Fruit fly (Drosophila melanogaster) whole organism, embryonic: ENCODE data around the gene CG31957.
A peak's percentile ranks its signal among the peaks of the same experiment; 100 is the strongest.

ENCODE experiments used
- Aef1 ChIP-seq: fragments of 200-800 bp; sonication (Bioruptor generic); IDR thresholded peaks from 3 replicates; pipeline ENCODE4 v1.3.6; 2022; ENCODE audit warnings: missing biosample characterization, missing genetic modification characterization
- B-H1 ChIP-seq: fragments of 200-800 bp; sonication (Bioruptor generic); IDR thresholded peaks from 3 replicates; pipeline ENCODE4 v1.3.6; 2022; ENCODE audit warnings: missing biosample characterization, missing genetic modification characterization
- B-H2 ChIP-seq: fragments of 200-800 bp; sonication (Bioruptor generic); optimal IDR thresholded peaks from 2 replicates; lab custom pipeline; 2018; ENCODE audit warnings: missing biosample characterization, mild to moderate bottlenecking, missing genetic modification characterization
- CG11085 ChIP-seq: fragments of 200-800 bp; sonication (Bioruptor generic); IDR thresholded peaks from 2 replicates; pipeline ENCODE4 v1.3.6; 2022; ENCODE audit warnings: missing biosample characterization, missing genetic modification characterization
- CG11504 ChIP-seq: fragments of 200-800 bp; sonication (Bioruptor generic); optimal IDR thresholded peaks from 3 replicates; lab custom pipeline; 2019; ENCODE audit warnings: missing biosample characterization, mild to moderate bottlenecking, missing genetic modification characterization, moderate library complexity
- CG12236 ChIP-seq: fragments of 200-800 bp; sonication (Bioruptor generic); optimal IDR thresholded peaks from 2 replicates; lab custom pipeline; 2016; ENCODE audit warnings: missing biosample characterization, missing genetic modification characterization
- CG14965 ChIP-seq: fragments of 200-800 bp; sonication (Bioruptor generic); optimal IDR thresholded peaks from 2 replicates; lab custom pipeline; 2016; ENCODE audit warnings: missing biosample characterization, missing genetic modification characterization, borderline replicate concordance
- CG15601 ChIP-seq: fragments of 200-800 bp; sonication (Bioruptor generic); optimal IDR thresholded peaks from 3 replicates; lab custom pipeline; 2019; ENCODE audit warnings: missing biosample characterization, mild to moderate bottlenecking, missing genetic modification characterization, moderate library complexity
- CG16815 ChIP-seq: fragments of 200-800 bp; sonication (Bioruptor generic); optimal IDR thresholded peaks from 3 replicates; lab custom pipeline; 2017; ENCODE audit warnings: missing biosample characterization, mild to moderate bottlenecking, missing genetic modification characterization
- CG17328 ChIP-seq: fragments of 200-800 bp; sonication (Bioruptor generic); IDR thresholded peaks from 2 replicates; pipeline ENCODE4 v1.3.6; 2022; ENCODE audit warnings: missing biosample characterization, missing genetic modification characterization
- CG17385 ChIP-seq: fragments of 200-800 bp; sonication (Bioruptor generic); optimal IDR thresholded peaks from 3 replicates; lab custom pipeline; 2018; ENCODE audit warnings: missing biosample characterization, mild to moderate bottlenecking, missing genetic modification characterization
- CG18262 ChIP-seq: fragments of 200-800 bp; optimal IDR thresholded peaks from 3 replicates; lab custom pipeline; 2019; ENCODE audit warnings: missing biosample characterization, mild to moderate bottlenecking, missing genetic modification characterization, moderate library complexity
- CG18599 ChIP-seq: fragments of 200-800 bp; sonication (Bioruptor generic); optimal IDR thresholded peaks from 3 replicates; lab custom pipeline; 2017; ENCODE audit warnings: missing biosample characterization, missing genetic modification characterization, mild to moderate bottlenecking, moderate library complexity, missing genetic modification reagents
- CG18619 ChIP-seq: fragments of 200-800 bp; sonication (Bioruptor generic); optimal IDR thresholded peaks from 3 replicates; lab custom pipeline; 2017; ENCODE audit warnings: missing biosample characterization, mild to moderate bottlenecking, missing genetic modification characterization
- CG2678 ChIP-seq: fragments of 200-800 bp; sonication (Bioruptor generic); optimal IDR thresholded peaks from 3 replicates; lab custom pipeline; 2019; ENCODE audit warnings: missing biosample characterization, mild to moderate bottlenecking, missing genetic modification characterization, moderate library complexity
- CG2875 ChIP-seq: fragments of 200-800 bp; sonication (Bioruptor generic); optimal IDR thresholded peaks from 2 replicates; lab custom pipeline; 2017; ENCODE audit warnings: missing biosample characterization, mild to moderate bottlenecking, missing genetic modification characterization, missing genetic modification reagents
- CG31224 ChIP-seq: fragments of 200-800 bp; sonication (Bioruptor generic); IDR thresholded peaks from 2 replicates; pipeline ENCODE4 v1.3.6; 2022; ENCODE audit warnings: missing biosample characterization, missing genetic modification characterization
- CG3995 ChIP-seq: fragments of 200-800 bp; sonication (Bioruptor generic); optimal IDR thresholded peaks from 3 replicates; lab custom pipeline; 2016; ENCODE audit warnings: missing biosample characterization, missing genetic modification characterization
- CG9437 ChIP-seq: fragments of 200-800 bp; sonication (Bioruptor generic); optimal IDR thresholded peaks from 2 replicates; lab custom pipeline; 2018; ENCODE audit warnings: missing biosample characterization, mild to moderate bottlenecking, missing genetic modification characterization
- CG9727 ChIP-seq: fragments of 200-800 bp; sonication (Bioruptor generic); optimal IDR thresholded peaks from 3 replicates; lab custom pipeline; 2017; ENCODE audit warnings: missing biosample characterization, mild to moderate bottlenecking, missing genetic modification characterization
- Dip3 ChIP-seq: fragments of 200-800 bp; sonication (Bioruptor generic); optimal IDR thresholded peaks from 3 replicates; lab custom pipeline; 2016; ENCODE audit warnings: missing biosample characterization, missing genetic modification characterization
- Ets65A ChIP-seq: fragments of 200-800 bp; sonication (Bioruptor generic); peaks from one replicate; lab custom pipeline; 2016; ENCODE audit warnings: missing biosample characterization, missing genetic modification characterization
- Fer2 ChIP-seq: fragments of 200-800 bp; sonication (Bioruptor generic); optimal IDR thresholded peaks from 2 replicates; lab custom pipeline; 2018; ENCODE audit warnings: missing biosample characterization, mild to moderate bottlenecking, missing genetic modification characterization, moderate library complexity
- Hmr ChIP-seq: fragments of 200-800 bp; sonication (Bioruptor generic); optimal IDR thresholded peaks from 3 replicates; lab custom pipeline; 2017; ENCODE audit warnings: mild to moderate bottlenecking, missing biosample characterization, missing genetic modification reagents, missing genetic modification characterization
- Hr39 ChIP-seq: fragments of >200 bp; optimal IDR thresholded peaks from 2 replicates; lab custom pipeline; 2017
- Kr ChIP-seq: fragments of 200-800 bp; sonication (Bioruptor generic); optimal IDR thresholded peaks from 2 replicates; lab custom pipeline; 2017; ENCODE audit warnings: missing biosample characterization, mild to moderate bottlenecking, missing genetic modification characterization
- Meics ChIP-seq: fragments of 200-800 bp; sonication (Bioruptor generic); optimal IDR thresholded peaks from 2 replicates; lab custom pipeline; 2017; ENCODE audit warnings: missing biosample characterization, mild to moderate bottlenecking, missing genetic modification characterization
- NC2α ChIP-seq: fragments of 200-800 bp; sonication (Bioruptor generic); optimal IDR thresholded peaks from 2 replicates; lab custom pipeline; 2016; ENCODE audit warnings: missing biosample characterization, missing genetic modification characterization
- NfI ChIP-seq: fragments of 200-800 bp; sonication (Bioruptor generic); optimal IDR thresholded peaks from 3 replicates; lab custom pipeline; 2018; ENCODE audit warnings: missing biosample characterization, mild to moderate bottlenecking, missing genetic modification characterization, moderate library complexity
- Oli ChIP-seq: fragments of 200-800 bp; sonication (Bioruptor generic); optimal IDR thresholded peaks from 2 replicates; lab custom pipeline; 2018; ENCODE audit warnings: missing biosample characterization, mild to moderate bottlenecking, missing genetic modification characterization, moderate library complexity
- Ptx1 ChIP-seq: fragments of 200-800 bp; sonication (Bioruptor generic); IDR thresholded peaks from 2 replicates; pipeline ENCODE4 v1.3.6; 2022; ENCODE audit warnings: missing biosample characterization, missing genetic modification characterization
- Scr ChIP-seq: fragments of 200-800 bp; sonication (Bioruptor generic); IDR thresholded peaks from 2 replicates; pipeline ENCODE4 v1.3.6; 2022; ENCODE audit warnings: missing biosample characterization, missing genetic modification characterization; ENCODE audit not compliant: partially characterized antibody
- Sox102F ChIP-seq: fragments of 200-800 bp; sonication (Bioruptor generic); optimal IDR thresholded peaks from 2 replicates; lab custom pipeline; 2018; ENCODE audit warnings: missing biosample characterization, mild to moderate bottlenecking, missing genetic modification characterization, moderate library complexity
- Xrp1 ChIP-seq: fragments of 200-800 bp; sonication (Bioruptor generic); IDR thresholded peaks from 2 replicates; pipeline ENCODE4 v1.3.6; 2022; ENCODE audit warnings: missing biosample characterization, missing genetic modification characterization
- al ChIP-seq: fragments of 200-800 bp; sonication (Bioruptor generic); IDR thresholded peaks from 2 replicates; pipeline ENCODE4 v1.3.6; 2022; ENCODE audit warnings: missing biosample characterization, missing genetic modification characterization
- aop ChIP-seq: fragments of 200-800 bp; sonication (Bioruptor generic); IDR thresholded peaks from 2 replicates; pipeline ENCODE4 v1.3.6; 2022; ENCODE audit warnings: missing biosample characterization, missing genetic modification characterization
- bab2 ChIP-seq: fragments of 200-800 bp; sonication (Bioruptor generic); optimal IDR thresholded peaks from 2 replicates; lab custom pipeline; 2016; ENCODE audit warnings: missing biosample characterization, missing genetic modification characterization
- bbx ChIP-seq: fragments of 200-800 bp; sonication (Bioruptor generic); IDR thresholded peaks from 2 replicates; pipeline ENCODE4 v1.3.6; 2022; ENCODE audit warnings: missing biosample characterization, missing genetic modification characterization; ENCODE audit not compliant: partially characterized antibody
- br ChIP-seq: fragments of >200 bp; optimal IDR thresholded peaks from 2 replicates; lab custom pipeline; 2017
- cas ChIP-seq: fragments of 200-800 bp; sonication (Bioruptor generic); IDR thresholded peaks from 2 replicates; pipeline ENCODE4 v1.3.6; 2022; ENCODE audit warnings: missing biosample characterization, missing genetic modification characterization
- dmrt99B ChIP-seq: fragments of 200-800 bp; sonication (Bioruptor generic); optimal IDR thresholded peaks from 2 replicates; lab custom pipeline; 2018; ENCODE audit warnings: missing biosample characterization, mild to moderate bottlenecking, missing genetic modification characterization, moderate library complexity
- h ChIP-seq: fragments of >200 bp; optimal IDR thresholded peaks from 2 replicates; lab custom pipeline; 2017
- hkb ChIP-seq, 2 experiments: fragments of 200-800 bp in 1 of 2; fragments of >200 bp in 1 of 2; sonication (Bioruptor generic) in 1 of 2; IDR thresholded peaks in 1 of 2; optimal IDR thresholded peaks in 1 of 2; 2 replicates each; pipeline versions ENCODE4 v1.3.6 to Lab custom; 2017 to 2022; ENCODE audit warnings: missing biosample characterization in 1 of 2, missing genetic modification characterization in 1 of 2
- prd ChIP-seq, 3 experiments: fragments of >200 bp in 2 of 3; fragments of 200-800 bp in 1 of 3; sonication (Bioruptor generic) in 1 of 3; optimal IDR thresholded peaks in 2 of 3; IDR thresholded peaks in 1 of 3; 2 replicates in 2 of 3; 3 replicates in 1 of 3; pipeline versions ENCODE4 v1.3.6 to Lab custom; 2017 to 2022; ENCODE audit warnings: missing biosample characterization in 1 of 3, missing genetic modification characterization in 1 of 3
- sim ChIP-seq: fragments of 200-800 bp; sonication (Bioruptor generic); IDR thresholded peaks from 2 replicates; pipeline ENCODE4 v1.3.6; 2022; ENCODE audit warnings: missing biosample characterization, missing genetic modification characterization
- sisA ChIP-seq: fragments of 200-800 bp; sonication (Bioruptor generic); IDR thresholded peaks from 2 replicates; pipeline ENCODE4 v1.3.6; 2022; ENCODE audit warnings: missing biosample characterization, missing genetic modification characterization
- tap ChIP-seq: fragments of 200-800 bp; optimal IDR thresholded peaks from 3 replicates; lab custom pipeline; 2019; ENCODE audit warnings: missing biosample characterization, mild to moderate bottlenecking, missing genetic modification characterization, moderate library complexity
- twi ChIP-seq: fragments of 200-800 bp; optimal IDR thresholded peaks from 2 replicates; lab custom pipeline; 2019; ENCODE audit warnings: missing biosample characterization, mild to moderate bottlenecking, missing genetic modification characterization, moderate library complexity
- zf30C ChIP-seq: fragments of 200-800 bp; sonication (Bioruptor generic); optimal IDR thresholded peaks from 3 replicates; lab custom pipeline; 2018; ENCODE audit warnings: missing biosample characterization, mild to moderate bottlenecking, missing genetic modification characterization

The CG31957 gene

DNA sequence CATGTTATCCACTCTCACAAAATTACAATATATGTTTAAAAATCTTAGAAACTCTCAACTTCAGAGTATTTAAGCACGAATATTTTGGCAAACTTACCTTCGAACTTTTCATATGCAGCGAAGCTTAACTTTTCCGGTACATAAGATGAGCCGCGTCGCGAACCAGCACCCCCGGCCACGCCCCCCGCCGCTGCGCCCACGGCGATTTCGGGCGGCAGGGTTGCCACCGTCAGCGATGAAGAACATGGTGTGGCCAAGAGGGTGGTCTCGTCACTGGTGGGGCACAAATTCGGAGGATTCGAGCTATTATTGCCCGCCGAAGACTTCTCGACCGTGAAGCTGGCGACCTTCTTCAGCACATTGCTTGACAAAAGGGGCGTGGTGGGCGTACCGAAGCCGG, 11.7 kb upstream of the CG31957 start:
- TF ChIP-seq Ets65A (peak; percentile 24), CG15601 (tag; lab: Kevin White, UChicago) (no peak), CG14965 (GFP tag; lab: Kevin White, UChicago) (no peak), Hr39 (lab: Kevin White, UChicago) (peak; percentile 60), CG11085 (no peak)

DNA sequence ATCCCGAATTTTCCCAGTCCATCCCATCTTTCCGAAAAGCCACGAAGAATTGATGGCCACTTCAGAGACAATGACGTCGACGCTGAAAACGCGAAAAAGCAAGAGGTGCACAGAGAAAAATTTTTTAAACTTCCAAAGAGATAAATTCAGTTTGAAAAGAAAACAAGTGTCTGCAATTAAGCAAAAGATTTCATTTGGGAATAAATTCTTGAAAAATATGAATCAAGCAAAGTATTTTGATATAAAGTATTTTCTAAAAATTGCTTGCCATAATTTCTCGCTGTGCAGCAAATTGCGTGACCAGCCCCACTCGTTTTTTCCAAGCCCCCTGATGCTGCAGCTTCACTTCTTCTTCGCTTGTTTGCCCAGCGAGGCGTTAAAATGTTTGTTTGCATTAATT, 9.9 kb upstream of the CG31957 start:
- TF ChIP-seq twi (tag; lab: Kevin White, UChicago) (no peak), CG11504 (tag; lab: Kevin White, UChicago) (peak; percentile 59), CG3995 (GFP tag; lab: Kevin White, UChicago) (no peak), CG2678 (tag; lab: Kevin White, UChicago) (peak; percentile 49), tap (tag; lab: Kevin White, UChicago) (no peak), CG16815 (GFP tag; lab: Kevin White, UChicago) (peak; percentile 33), B-H1 (GFP tag; lab: Robert Waterston, UW) (peak; percentile 23; the same call in 1 of the 3 replicates), NC2α (no peak), dmrt99B (tag; lab: Kevin White, UChicago) (peak; percentile 11), CG2875 (GFP tag; lab: Kevin White, UChicago) (no peak), CG9727 (GFP tag; lab: Kevin White, UChicago) (peak; percentile 31), CG12236 (GFP tag; lab: Kevin White, UChicago) (no peak), CG9437 (GFP tag; lab: Kevin White, UChicago) (peak; percentile 18), cas (GFP tag; lab: Robert Waterston, UW) (no peak), br (lab: Kevin White, UChicago) (no peak), bbx (no peak), CG18599 (GFP tag; lab: Kevin White, UChicago) (peak; percentile 42), NfI (peak; percentile 21), Kr (GFP tag; lab: Kevin White, UChicago) (no peak), sisA (GFP tag; lab: Robert Waterston, UW) (peak; percentile 49; the same call in 1 of the 2 replicates), Scr (GFP tag; lab: Robert Waterston, UW) (no peak), aop (GFP tag; lab: Robert Waterston, UW) (no peak), sim (GFP tag; lab: Robert Waterston, UW) (0 out of 2 replicates have a peak, but pooled peaks have one; percentile 9), Ptx1 (GFP tag; lab: Robert Waterston, UW) (peak; percentile 54), al (GFP tag; lab: Robert Waterston, UW) (0 out of 2 replicates have a peak, but pooled peaks have one; percentile 3), Sox102F (peak; percentile 66), CG18262 (no peak), Xrp1 (peak; percentile 58), Aef1 (GFP tag; lab: Robert Waterston, UW) (0 out of 3 replicates have a peak, but pooled peaks have one; percentile 15), Fer2 (no peak), hkb (optimal IDR thresholded peaks at IDR 0.05; lab: Kevin White, UChicago) (no peak), hkb (GFP tag; IDR thresholded peaks at IDR 0.05; lab: Robert Waterston, UW) (peak; percentile 66), Oli (tag; lab: Kevin White, UChicago) (peak; percentile 18), prd (optimal IDR thresholded peaks at IDR 0.05; lab: Kevin White, UChicago) (no peak), prd (GFP tag; IDR thresholded peaks at IDR 0.05; lab: Robert Waterston, UW) (peak; percentile 57), zf30C (GFP tag; lab: Kevin White, UChicago) (no peak), Meics (peak; percentile 30), CG17385 (GFP tag; lab: Kevin White, UChicago) (peak; percentile 52), B-H2 (GFP tag; lab: Kevin White, UChicago) (no peak), Dip3 (no peak), h (lab: Kevin White, UChicago) (no peak), CG18619 (GFP tag; lab: Kevin White, UChicago) (no peak), CG17328 (peak; percentile 56; the same call in 1 of the 2 replicates), Hmr (GFP tag; lab: Kevin White, UChicago) (peak; percentile 47), bab2 (GFP tag; lab: Kevin White, UChicago) (peak; percentile 28), CG31224 (GFP tag; lab: Robert Waterston, UW) (0 out of 2 replicates have a peak, but pooled peaks have one; percentile 16)
